Fruit fly (Drosophila melanogaster) whole organism, pupa: ENCODE measurements around the gene ctp.

ENCODE experiments used
- CG10348 ChIP-seq: fragments of 200-800 bp; sonication (Bioruptor generic); IDR thresholded peaks from 2 replicates; pipeline ENCODE4 v1.3.6; 2022; ENCODE audit warnings: missing biosample characterization, missing genetic modification characterization
- CG12605 ChIP-seq: fragments of 200-800 bp; sonication (Bioruptor generic); IDR thresholded peaks from 2 replicates; pipeline ENCODE4 v1.3.6; 2022; ENCODE audit warnings: missing biosample characterization, missing genetic modification characterization
- CG13204 ChIP-seq: fragments of 200-800 bp; sonication (Bioruptor generic); optimal IDR thresholded peaks from 2 replicates; lab custom pipeline; 2018; ENCODE audit warnings: missing biosample characterization, mild to moderate bottlenecking, missing genetic modification characterization, moderate library complexity
- CG14655 ChIP-seq: fragments of 200-800 bp; sonication (Bioruptor generic); optimal IDR thresholded peaks from 3 replicates; lab custom pipeline; 2017; ENCODE audit warnings: mild to moderate bottlenecking, missing biosample characterization, missing genetic modification reagents, missing genetic modification characterization
- CG15710 ChIP-seq: fragments of 200-800 bp; sonication (Bioruptor generic); optimal IDR thresholded peaks from 2 replicates; lab custom pipeline; 2018; ENCODE audit warnings: missing biosample characterization, mild to moderate bottlenecking, missing genetic modification characterization, moderate library complexity
- CG17806 ChIP-seq: fragments of 200-800 bp; sonication (Bioruptor generic); optimal IDR thresholded peaks from 2 replicates; lab custom pipeline; 2018; ENCODE audit warnings: missing biosample characterization, mild to moderate bottlenecking, missing genetic modification characterization, moderate library complexity
- CG32121 ChIP-seq: fragments of 200-800 bp; sonication (Bioruptor generic); IDR thresholded peaks from 2 replicates; pipeline ENCODE4 v1.3.6; 2022; ENCODE audit warnings: missing biosample characterization, missing genetic modification characterization
- CG34367 ChIP-seq: fragments of 200-800 bp; sonication (Bioruptor generic); optimal IDR thresholded peaks from 2 replicates; lab custom pipeline; 2018; ENCODE audit warnings: missing biosample characterization, mild to moderate bottlenecking, missing genetic modification characterization
- CG4496 ChIP-seq: fragments of 200-800 bp; sonication (Bioruptor generic); IDR thresholded peaks from 3 replicates; pipeline ENCODE4 v1.3.6; 2022; ENCODE audit warnings: missing biosample characterization, missing genetic modification characterization
- CG8159 ChIP-seq: fragments of 200-800 bp; sonication (Bioruptor generic); optimal IDR thresholded peaks from 3 replicates; lab custom pipeline; 2018; ENCODE audit warnings: missing biosample characterization, mild to moderate bottlenecking, missing genetic modification characterization, moderate library complexity
- CG8301 ChIP-seq: fragments of 200-800 bp; sonication (Bioruptor generic); optimal IDR thresholded peaks from 2 replicates; lab custom pipeline; 2018; ENCODE audit warnings: missing biosample characterization, mild to moderate bottlenecking, missing genetic modification characterization
- CG9948 ChIP-seq: fragments of 200-800 bp; sonication (Bioruptor generic); optimal IDR thresholded peaks from 2 replicates; lab custom pipeline; 2018; ENCODE audit warnings: missing biosample characterization, mild to moderate bottlenecking, missing genetic modification characterization, moderate library complexity
- D1 ChIP-seq: fragments of 200-800 bp; sonication (Bioruptor generic); optimal IDR thresholded peaks from 2 replicates; lab custom pipeline; 2018; ENCODE audit warnings: missing biosample characterization, mild to moderate bottlenecking, missing genetic modification characterization, moderate library complexity
- EcR ChIP-seq: fragments of 200-800 bp; sonication (Bioruptor generic); optimal IDR thresholded peaks from 3 replicates; lab custom pipeline; 2019; ENCODE audit warnings: missing biosample characterization, missing genetic modification characterization, mild to moderate bottlenecking, moderate library complexity, missing genetic modification reagents
- Ets98B ChIP-seq: fragments of 200-800 bp; sonication (Bioruptor generic); IDR thresholded peaks from 2 replicates; pipeline ENCODE4 v1.3.6; 2022; ENCODE audit warnings: missing biosample characterization, missing genetic modification characterization
- Pif1A ChIP-seq: fragments of 200-800 bp; sonication (Bioruptor generic); optimal IDR thresholded peaks from 3 replicates; lab custom pipeline; 2016; ENCODE audit warnings: missing biosample characterization, missing genetic modification characterization
- Pif1B ChIP-seq: fragments of 200-800 bp; sonication (Bioruptor generic); optimal IDR thresholded peaks from 3 replicates; lab custom pipeline; 2016; ENCODE audit warnings: missing biosample characterization, missing genetic modification characterization
- Snoo ChIP-seq: fragments of 200-800 bp; sonication (Bioruptor generic); optimal IDR thresholded peaks from 3 replicates; lab custom pipeline; 2017; ENCODE audit warnings: missing biosample characterization, mild to moderate bottlenecking, missing genetic modification characterization, inconsistent platforms
- fd96Ca ChIP-seq: fragments of 200-800 bp; sonication (Bioruptor generic); IDR thresholded peaks from 3 replicates; pipeline ENCODE4 v1.3.6; 2022; ENCODE audit warnings: missing biosample characterization, missing genetic modification characterization
- gl ChIP-seq: fragments of 200-800 bp; sonication (Bioruptor generic); optimal IDR thresholded peaks from 2 replicates; lab custom pipeline; 2018; ENCODE audit warnings: missing biosample characterization, mild to moderate bottlenecking, missing genetic modification characterization
- rn ChIP-seq: fragments of 200-800 bp; sonication (Bioruptor generic); IDR thresholded peaks from 2 replicates; pipeline ENCODE4 v1.3.6; 2022; ENCODE audit warnings: missing biosample characterization, missing genetic modification characterization

The ctp gene

dm6 chrX:4687778-4688399, at the start of gene ctp:
Gene ctp, plus strand, starts transcription at chrX:4687800.
- TF ChIP-seq CG9948 (tag; lab: Kevin White, UChicago) (no peak), fd96Ca (GFP tag; lab: Robert Waterston, UW) (peak; percentile 40; the same call in 1 of the 3 replicates), rn (GFP tag; lab: Robert Waterston, UW) (no peak), CG8301 (tag; lab: Kevin White, UChicago) (no peak), CG17806 (tag; lab: Kevin White, UChicago) (peak; percentile 5), CG32121 (GFP tag; lab: Robert Waterston, UW) (peak; percentile 44; the same call in 1 of the 2 replicates), Pif1B (GFP tag; lab: Kevin White, UChicago) (peak; percentile 39), CG15710 (peak; percentile 24), D1 (tag; lab: Kevin White, UChicago) (no peak), CG8159 (tag; lab: Kevin White, UChicago) (peak; percentile 1), EcR (GFP tag; lab: Kevin White, UChicago) (peak; percentile 12), Ets98B (GFP tag; lab: Robert Waterston, UW) (peak; percentile 53; the same call in 1 of the 2 replicates), Snoo (peak; percentile 10), gl (tag; lab: Kevin White, UChicago) (no peak), Pif1A (GFP tag; lab: Kevin White, UChicago) (peak; percentile 51), CG12605 (GFP tag; lab: Robert Waterston, UW) (peak; percentile 64; the same call in 1 of the 2 replicates), CG4496 (GFP tag; lab: Robert Waterston, UW) (peak; percentile 40; the same call in 1 of the 3 replicates), CG14655 (peak; percentile 25), CG13204 (GFP tag; lab: Kevin White, UChicago) (peak; percentile 31)

dm6 chrX:4643887-4644286, 43.7 kb upstream of the ctp start, which contains the start of gene CG3081:
Gene CG3081, minus strand, starts transcription at chrX:4643987.
- no peak for TF ChIP-seq CG14655
- TF ChIP-seq Pif1A (GFP tag; lab: Kevin White, UChicago), result no peak
- TF ChIP-seq gl (tag; lab: Kevin White, UChicago), result no peak
- no peak for TF ChIP-seq fd96Ca (GFP tag; lab: Robert Waterston, UW)
- TF ChIP-seq CG10348 (GFP tag; lab: Robert Waterston, UW), result no peak
- no peak for TF ChIP-seq CG4496 (GFP tag; lab: Robert Waterston, UW)
- TF ChIP-seq CG13204 (GFP tag; lab: Kevin White, UChicago), result no peak
- no peak for TF ChIP-seq CG34367 (tag; lab: Kevin White, UChicago)
- TF ChIP-seq rn (GFP tag; lab: Robert Waterston, UW), result no peak
- no peak for TF ChIP-seq CG8159 (tag; lab: Kevin White, UChicago)
- no peak for TF ChIP-seq CG17806 (tag; lab: Kevin White, UChicago)
- no peak for TF ChIP-seq Snoo
- TF ChIP-seq CG15710, result no peak
- TF ChIP-seq D1 (tag; lab: Kevin White, UChicago), result no peak
- TF ChIP-seq CG8301 (tag; lab: Kevin White, UChicago), result no peak
- no peak for TF ChIP-seq Pif1B (GFP tag; lab: Kevin White, UChicago)
- no peak for TF ChIP-seq CG32121 (GFP tag; lab: Robert Waterston, UW)

- TF ChIP-seq CG8159 (tag; lab: Kevin White, UChicago) (no peak), CG13204 (GFP tag; lab: Kevin White, UChicago) (no peak), rn (GFP tag; lab: Robert Waterston, UW) (no peak)
These were observed 42.8 kb upstream of the ctp start, which contains the start of gene CG3062 for dm6 chrX:4644768-4645167. Gene CG3062, minus strand, starts transcription at chrX:4644868.

DNA sequence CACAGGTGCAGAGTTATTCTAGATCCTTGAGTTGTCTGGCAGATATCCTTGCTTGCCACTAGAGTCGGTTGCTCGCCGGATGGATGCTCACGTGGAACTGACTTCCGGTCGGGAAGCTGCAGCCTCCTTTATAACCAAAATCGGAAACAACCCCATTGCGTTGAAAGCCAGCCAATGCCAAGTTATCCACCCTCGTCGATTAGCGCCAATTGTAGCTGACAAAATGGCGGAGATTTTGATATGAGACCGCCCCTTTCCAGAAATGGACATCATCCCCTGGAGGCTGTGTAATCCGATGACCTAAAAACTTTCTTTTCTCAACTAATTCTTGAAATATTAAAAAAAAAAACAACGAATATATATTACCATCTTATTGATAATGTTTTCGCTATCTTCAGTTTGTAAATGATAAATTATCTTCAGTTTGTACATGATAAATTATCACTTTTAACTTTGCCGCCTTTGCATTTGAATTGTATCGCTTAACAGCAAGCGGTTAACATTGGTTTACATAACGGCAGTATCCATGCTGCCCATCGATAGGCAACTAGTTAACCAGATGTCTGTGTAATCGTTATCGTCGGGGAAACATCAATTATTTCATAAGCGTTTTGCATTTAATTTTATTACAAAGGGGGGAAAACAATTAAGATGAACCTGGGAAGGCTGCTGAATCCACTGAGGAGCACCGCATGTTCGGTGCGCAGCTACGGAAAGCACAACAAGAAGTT, 40.1 kb upstream of the ctp start, which contains the start of the genes HLH4C and mRpL30:
HLH4C (minus strand) TSS at position 99 of the 731 bp plus-strand sequence.
mRpL30 (plus strand) TSS at position 556 of the 731 bp plus-strand sequence.
- no peak for TF ChIP-seq EcR (GFP tag; lab: Kevin White, UChicago)
- TF ChIP-seq CG4496 (GFP tag; lab: Robert Waterston, UW), result no peak
- no peak for TF ChIP-seq gl (tag; lab: Kevin White, UChicago)
- TF ChIP-seq CG8301 (tag; lab: Kevin White, UChicago), result no peak
- no peak for TF ChIP-seq CG34367 (tag; lab: Kevin White, UChicago)
- TF ChIP-seq CG12605 (GFP tag; lab: Robert Waterston, UW), result no peak
- TF ChIP-seq D1 (tag; lab: Kevin White, UChicago), result no peak
- TF ChIP-seq rn (GFP tag; lab: Robert Waterston, UW), result no peak

- no peak for TF ChIP-seq CG15710
- TF ChIP-seq CG32121 (GFP tag; lab: Robert Waterston, UW), result 0 out of 2 replicates have a peak, but pooled peaks have one; percentile 24
- 0 out of 3 replicates have a peak, but pooled peaks have one; percentile 23 for TF ChIP-seq fd96Ca (GFP tag; lab: Robert Waterston, UW)
These were observed 37.8 kb upstream of the ctp start, which contains the start of the genes Cbp80 and Torsin for dm6 chrX:4649751-4650150. Gene Cbp80, plus strand, starts transcription at chrX:4650015. Gene Torsin, minus strand, starts transcription at chrX:4650032.
